Worm (Caenorhabditis elegans) whole organism, L2 larva: ENCODE measurements around the gene Y32H12A.6.
A peak's percentile ranks its signal among the peaks of the same experiment; 100 is the strongest.

Source experiments
- C34F6.9 ChIP-seq: fragments of 150-350 bp; optimal IDR thresholded peaks from 2 replicates; lab custom pipeline; 2014; ENCODE audit warnings: missing biosample characterization, missing genetic modification characterization
- F13H6.1 ChIP-seq: sonication (generic microtip); optimal IDR thresholded peaks from 2 replicates; lab custom pipeline; 2016; ENCODE audit warnings: missing genetic modification characterization, missing compliant biosample characterization
- Y55F3AM.14 ChIP-seq: fragments of 200-800 bp; sonication (Bioruptor generic); optimal IDR thresholded peaks from 2 replicates; lab custom pipeline; 2018; ENCODE audit warnings: mild to moderate bottlenecking, missing genetic modification characterization, missing compliant biosample characterization
- alr-1 ChIP-seq: fragments of 150-350 bp; optimal IDR thresholded peaks from 2 replicates; lab custom pipeline; 2014; ENCODE audit warnings: missing biosample characterization, missing genetic modification characterization
- aly-2 ChIP-seq: fragments of 150-350 bp; optimal IDR thresholded peaks from 2 replicates; lab custom pipeline; 2014; ENCODE audit warnings: missing biosample characterization, missing genetic modification characterization
- ama-1 ChIP-seq: fragments of 150-350 bp; optimal IDR thresholded peaks from 2 replicates; lab custom pipeline; 2018; ENCODE audit warnings: inconsistent platforms
- blmp-1 ChIP-seq: sonication (generic microtip); optimal IDR thresholded peaks from 2 replicates; lab custom pipeline; 2017; ENCODE audit warnings: missing genetic modification characterization, mild to moderate bottlenecking, missing compliant biosample characterization, antibody characterized with exemption, moderate library complexity; ENCODE audit not compliant: insufficient read depth
- ceh-16 ChIP-seq: fragments of 150-350 bp; optimal IDR thresholded peaks from 2 replicates; lab custom pipeline; 2014; ENCODE audit warnings: missing biosample characterization, missing genetic modification characterization
- crh-2 ChIP-seq: sonication (generic microtip); optimal IDR thresholded peaks from 2 replicates; lab custom pipeline; 2017; ENCODE audit warnings: missing biosample characterization, missing genetic modification characterization
- egl-27 ChIP-seq: sonication (generic microtip); optimal IDR thresholded peaks from 3 replicates; lab custom pipeline; 2017; ENCODE audit warnings: missing biosample characterization, missing genetic modification reagents, missing genetic modification characterization
- elt-1 ChIP-seq: fragments of 150-350 bp; optimal IDR thresholded peaks from 2 replicates; lab custom pipeline; 2014; ENCODE audit warnings: missing biosample characterization, missing genetic modification characterization
- elt-3 ChIP-seq: sonication (generic microtip); optimal IDR thresholded peaks from 2 replicates; lab custom pipeline; 2017; ENCODE audit warnings: missing biosample characterization, missing genetic modification characterization
- gmeb-1 ChIP-seq: fragments of 150-350 bp; optimal IDR thresholded peaks from 2 replicates; lab custom pipeline; 2014; ENCODE audit warnings: missing biosample characterization, missing genetic modification characterization
- lin-11 ChIP-seq: fragments of 150-350 bp; sonication (generic microtip); optimal IDR thresholded peaks from 2 replicates; lab custom pipeline; 2014; ENCODE audit warnings: missing biosample characterization, missing genetic modification characterization, inconsistent platforms, mixed read lengths
- lin-13 ChIP-seq: fragments of 150-350 bp; optimal IDR thresholded peaks from 2 replicates; lab custom pipeline; 2014; ENCODE audit warnings: missing biosample characterization, missing genetic modification reagents, missing genetic modification characterization
- lin-39 ChIP-seq: fragments of 150-350 bp; optimal IDR thresholded peaks from 2 replicates; lab custom pipeline; 2014; ENCODE audit warnings: missing biosample characterization, missing genetic modification reagents, missing genetic modification characterization
- lsy-2 ChIP-seq, 2 experiments: fragments of 150-350 bp in 1 of 2; sonication (generic microtip) in 1 of 2; optimal IDR thresholded peaks; 2 replicates each; lab custom pipeline; 2014 to 2017; ENCODE audit warnings: missing biosample characterization in 2 of 2, missing genetic modification characterization in 2 of 2
- mab-5 ChIP-seq: fragments of 150-350 bp; optimal IDR thresholded peaks from 2 replicates; lab custom pipeline; 2014; ENCODE audit warnings: missing biosample characterization, missing genetic modification characterization
- mbf-1 ChIP-seq: sonication (generic microtip); optimal IDR thresholded peaks from 2 replicates; lab custom pipeline; 2017; ENCODE audit warnings: missing biosample characterization, missing genetic modification characterization
- mdl-1 ChIP-seq, 2 experiments: fragments of 150-350 bp in 1 of 2; sonication (generic microtip) in 1 of 2; optimal IDR thresholded peaks; 2 replicates each; lab custom pipeline; 2017; ENCODE audit warnings: missing biosample characterization in 2 of 2, missing genetic modification characterization in 2 of 2
- nhr-10 ChIP-seq: sonication (generic microtip); optimal IDR thresholded peaks from 2 replicates; lab custom pipeline; 2017; ENCODE audit warnings: missing biosample characterization, missing genetic modification characterization
- nhr-11 ChIP-seq: fragments of 150-350 bp; optimal IDR thresholded peaks from 2 replicates; lab custom pipeline; 2014; ENCODE audit warnings: missing biosample characterization, missing genetic modification characterization
- nhr-12 ChIP-seq: fragments of 150-350 bp; optimal IDR thresholded peaks from 2 replicates; lab custom pipeline; 2014; ENCODE audit warnings: missing biosample characterization, missing genetic modification characterization
- nhr-21 ChIP-seq: fragments of 150-350 bp; optimal IDR thresholded peaks from 2 replicates; lab custom pipeline; 2014; ENCODE audit warnings: missing biosample characterization, missing genetic modification characterization
- nhr-23 ChIP-seq: fragments of 150-350 bp; optimal IDR thresholded peaks from 2 replicates; lab custom pipeline; 2014; ENCODE audit warnings: missing biosample characterization, missing genetic modification reagents, missing genetic modification characterization
- nhr-237 ChIP-seq: fragments of 150-350 bp; optimal IDR thresholded peaks from 2 replicates; lab custom pipeline; 2014; ENCODE audit warnings: missing biosample characterization, missing genetic modification characterization
- nhr-25 ChIP-seq: fragments of 150-350 bp; sonication (generic microtip); optimal IDR thresholded peaks from 3 replicates; lab custom pipeline; 2014; ENCODE audit warnings: missing biosample characterization, missing genetic modification characterization
- nhr-6 ChIP-seq: fragments of 150-350 bp; optimal IDR thresholded peaks from 2 replicates; lab custom pipeline; 2014; ENCODE audit warnings: missing biosample characterization, missing genetic modification characterization
- nhr-77 ChIP-seq: fragments of 150-350 bp; optimal IDR thresholded peaks from 2 replicates; lab custom pipeline; 2014; ENCODE audit warnings: missing biosample characterization, missing genetic modification characterization
- peb-1 ChIP-seq: fragments of 150-350 bp; optimal IDR thresholded peaks from 2 replicates; lab custom pipeline; 2014; ENCODE audit warnings: missing biosample characterization, missing genetic modification characterization
- sem-4 ChIP-seq: fragments of 150-350 bp; optimal IDR thresholded peaks from 2 replicates; lab custom pipeline; 2014; ENCODE audit warnings: missing biosample characterization, missing genetic modification reagents, missing genetic modification characterization
- skn-1 ChIP-seq: sonication (generic microtip); optimal IDR thresholded peaks from 2 replicates; lab custom pipeline; 2017; ENCODE audit warnings: missing biosample characterization, missing genetic modification characterization
- sma-9 ChIP-seq, 2 experiments: fragments of 150-350 bp in 1 of 2; sonication (generic microtip) in 1 of 2; optimal IDR thresholded peaks; 2 replicates each; lab custom pipeline; 2014 to 2016; ENCODE audit warnings: missing genetic modification characterization in 2 of 2, mild to moderate bottlenecking in 1 of 2, missing biosample characterization in 1 of 2, missing compliant biosample characterization in 1 of 2, missing genetic modification reagents in 1 of 2, moderate library complexity in 1 of 2
- snpc-4 ChIP-seq: fragments of 150-350 bp; optimal IDR thresholded peaks from 2 replicates; lab custom pipeline; 2014; ENCODE audit warnings: missing biosample characterization, missing genetic modification characterization
- unc-39 ChIP-seq: fragments of 150-350 bp; optimal IDR thresholded peaks from 2 replicates; lab custom pipeline; 2014; ENCODE audit warnings: missing biosample characterization, missing genetic modification characterization
- unc-55 ChIP-seq: fragments of 150-350 bp; sonication (generic microtip); optimal IDR thresholded peaks from 3 replicates; lab custom pipeline; 2014; ENCODE audit warnings: missing biosample characterization, missing genetic modification reagents, missing genetic modification characterization
- ztf-11 ChIP-seq: sonication (generic microtip); optimal IDR thresholded peaks from 2 replicates; lab custom pipeline; 2017; ENCODE audit warnings: missing biosample characterization, missing genetic modification characterization
- ztf-4 ChIP-seq: fragments of 150-350 bp; optimal IDR thresholded peaks from 2 replicates; lab custom pipeline; 2014; ENCODE audit warnings: missing biosample characterization, missing genetic modification characterization

Gene Y32H12A.6

ce11 chrIII:5349250-5349649 is 32.7 kb downstream of the Y32H12A.6 start, which contains the start of gene thoc-5 (continued):
- TF ChIP-seq sem-4 (tag; lab: Kevin White, UChicago) (peak; percentile 62), F13H6.1 (tag; lab: Kevin White, UChicago) (peak; percentile 87)
- TF ChIP-seq, all 48 proteins: peak for 24

- TF ChIP-seq lin-11 (tag; lab: Kevin White, UChicago) (no peak), egl-27 (tag; lab: Kevin White, UChicago) (no peak), nhr-10 (tag; lab: Kevin White, UChicago) (no peak), F13H6.1 (tag; lab: Kevin White, UChicago) (no peak), ztf-4 (tag; lab: Kevin White, UChicago) (no peak), nhr-12 (tag; lab: Kevin White, UChicago) (no peak), lin-39 (tag; lab: Kevin White, UChicago) (no peak), blmp-1 (no peak), sma-9 (GFP tag; optimal IDR thresholded peaks at IDR 0.05; lab: Kevin White, UChicago) (no peak), sma-9 (tag; optimal IDR thresholded peaks at IDR 0.05; lab: Kevin White, UChicago) (no peak), aly-2 (tag; lab: Kevin White, UChicago) (no peak), unc-39 (tag; lab: Kevin White, UChicago) (no peak)
Observed at ce11 chrIII:5346017-5346416, 36.0 kb downstream of the Y32H12A.6 start, which contains the start of gene glrx-21. TSS of gene glrx-21 (minus strand) at chrIII:5346117.

DNA sequence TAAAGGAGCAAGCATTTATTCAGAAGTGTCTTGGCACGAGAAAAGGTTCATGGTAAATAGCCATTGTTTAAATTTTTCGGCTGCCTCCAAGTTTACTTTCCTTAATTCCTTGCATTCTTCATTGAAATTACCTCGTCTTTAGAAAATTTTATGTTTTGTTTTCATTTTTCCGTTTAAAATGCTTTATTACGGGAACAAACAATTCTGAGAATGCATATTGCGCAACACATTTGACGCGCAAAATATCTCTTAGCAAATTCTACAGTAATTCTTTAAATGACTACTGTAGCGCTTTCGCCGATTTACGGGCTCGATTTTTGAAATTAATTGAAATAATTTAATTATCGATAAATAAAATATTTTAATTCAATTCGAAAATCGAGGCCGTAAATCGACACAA is 37.4 kb downstream of the Y32H12A.6 start:
- TF ChIP-seq snpc-4: no peak
- TF ChIP-seq nhr-21: no peak
- TF ChIP-seq nhr-25 (tag; lab: Kevin White, UChicago): no peak
- no peak for TF ChIP-seq lin-11 (tag; lab: Kevin White, UChicago)
- TF ChIP-seq nhr-6: no peak
- no peak for TF ChIP-seq nhr-10 (tag; lab: Kevin White, UChicago)
- TF ChIP-seq sma-9 (GFP tag; optimal IDR thresholded peaks at IDR 0.05; lab: Kevin White, UChicago): no peak
- TF ChIP-seq sma-9 (tag; optimal IDR thresholded peaks at IDR 0.05; lab: Kevin White, UChicago): no peak
- no peak for TF ChIP-seq elt-1
- no peak for TF ChIP-seq ama-1
- TF ChIP-seq mdl-1 (tag; optimal IDR thresholded peaks at IDR 0.05; lab: Kevin White, UChicago): no peak
- TF ChIP-seq alr-1 (tag; lab: Kevin White, UChicago): no peak
- no peak for TF ChIP-seq nhr-23 (tag; lab: Kevin White, UChicago)
- no peak for TF ChIP-seq peb-1 (tag; lab: Kevin White, UChicago)
- no peak for TF ChIP-seq nhr-77 (tag; lab: Kevin White, UChicago)
- no peak for TF ChIP-seq gmeb-1 (tag; lab: Kevin White, UChicago)
- TF ChIP-seq mab-5: no peak
- no peak for TF ChIP-seq F13H6.1 (tag; lab: Kevin White, UChicago)
- no peak for TF ChIP-seq mbf-1 (tag; lab: Kevin White, UChicago)

ce11 chrIII:5343555-5343954 is 38.4 kb downstream of the Y32H12A.6 start:
- TF ChIP-seq skn-1 (tag; lab: Kevin White, UChicago) (no peak), Y55F3AM.14 (no peak), ztf-4 (tag; lab: Kevin White, UChicago) (no peak), elt-3 (tag; lab: Kevin White, UChicago) (no peak), lin-13 (GFP tag; lab: Kevin White, UChicago) (no peak), ama-1 (no peak), ztf-11 (no peak), sem-4 (tag; lab: Kevin White, UChicago) (no peak), alr-1 (tag; lab: Kevin White, UChicago) (no peak), lsy-2 (tag; optimal IDR thresholded peaks at IDR 0.05; lab: Kevin White, UChicago) (no peak), unc-39 (tag; lab: Kevin White, UChicago) (no peak), nhr-237 (tag; lab: Kevin White, UChicago) (no peak), lin-11 (tag; lab: Kevin White, UChicago) (no peak), nhr-10 (tag; lab: Kevin White, UChicago) (no peak), nhr-11 (no peak), C34F6.9 (tag; lab: Kevin White, UChicago) (no peak), peb-1 (tag; lab: Kevin White, UChicago) (no peak), snpc-4 (no peak)

- TF ChIP-seq unc-55 (GFP tag; lab: Kevin White, UChicago): peak; percentile 31
- no peak for TF ChIP-seq sma-9 (GFP tag; optimal IDR thresholded peaks at IDR 0.05; lab: Kevin White, UChicago)
- TF ChIP-seq sma-9 (tag; optimal IDR thresholded peaks at IDR 0.05; lab: Kevin White, UChicago): no peak
- no peak for TF ChIP-seq gmeb-1 (tag; lab: Kevin White, UChicago)
- TF ChIP-seq snpc-4: no peak
- no peak for TF ChIP-seq ceh-16 (tag; lab: Kevin White, UChicago)
- no peak for TF ChIP-seq nhr-12 (tag; lab: Kevin White, UChicago)
- no peak for TF ChIP-seq crh-2 (tag; lab: Kevin White, UChicago)
Observed at ce11 chrIII:5341382-5341781, 40.6 kb downstream of the Y32H12A.6 start, which contains the start of gene ZK121.2. TSS of gene ZK121.2 (plus strand) at chrIII:5341682.
